Fruit fly (Drosophila melanogaster): ENCODE results near the gene CG15202.

DNA sequence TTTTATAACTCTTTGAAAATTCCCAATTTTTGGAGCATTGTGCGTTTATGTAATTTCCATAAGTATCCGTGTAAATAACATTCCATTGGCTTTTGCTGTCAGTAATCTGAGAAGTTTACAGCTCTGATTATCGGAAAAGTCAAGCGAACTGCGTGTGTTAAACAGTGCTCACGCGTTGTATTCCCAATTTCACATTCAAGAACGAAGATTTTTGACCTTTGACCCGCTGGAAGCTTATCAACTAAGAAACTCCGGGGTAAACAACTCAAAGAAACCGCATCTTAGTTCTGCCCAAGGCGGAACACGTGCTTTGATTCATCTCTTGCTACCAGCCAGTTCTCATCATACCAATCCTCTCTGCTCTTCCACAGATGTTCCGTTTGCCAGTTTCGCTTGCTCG, 32.7 kb upstream of the CG15202 start:
- TF ChIP-seq D (optimal IDR thresholded peaks at IDR 0.05) (no peak), D (GFP tag; optimal IDR thresholded peaks at IDR 0.05) (no peak), tup (GFP tag; optimal IDR thresholded peaks at IDR 0.05) (no peak), psq (GFP tag; optimal IDR thresholded peaks at IDR 0.05) (no peak), Doc3 (GFP tag; IDR thresholded peaks at IDR 0.05; ENCODE audit: partially characterized antibody) (no peak)

Measured in whole organism, embryonic.